Worm (Caenorhabditis elegans) whole organism, young adult: Measurements from ENCODE around the gene cyy-1.

Source experiments
- F49E8.2 ChIP-seq: sonication (generic microtip); optimal IDR thresholded peaks from 3 replicates; lab custom pipeline; 2017; ENCODE audit warnings: missing genetic modification characterization, mild to moderate bottlenecking, missing compliant biosample characterization, antibody characterized with exemption, moderate library complexity; ENCODE audit not compliant: insufficient read depth
- ceh-100 ChIP-seq: fragments of 200-800 bp; sonication (Bioruptor generic); IDR thresholded peaks from 2 replicates; pipeline ENCODE4 v1.3.6; 2022; ENCODE audit warnings: missing genetic modification reagents, missing genetic modification characterization, missing compliant biosample characterization
- pbrm-1 ChIP-seq: fragments of 200-800 bp; sonication (Bioruptor generic); IDR thresholded peaks from 2 replicates; pipeline ENCODE4 v1.3.6; 2022; ENCODE audit warnings: missing genetic modification reagents, missing genetic modification characterization, missing compliant biosample characterization
- pha-4 ChIP-seq: fragments of 150-350 bp; sonication (generic microtip); optimal IDR thresholded peaks from 2 replicates; lab custom pipeline; 2014; ENCODE audit warnings: missing biosample characterization, missing genetic modification reagents, missing genetic modification characterization

- TF ChIP-seq F49E8.2 (tag; lab: Kevin White, UChicago) = no peak
- no peak for TF ChIP-seq pbrm-1 (GFP tag; lab: Robert Waterston, UW)
- TF ChIP-seq ceh-100 (GFP tag; lab: Robert Waterston, UW) = no peak
- no peak for TF ChIP-seq pha-4 (tag; lab: Kevin White, UChicago)
Measured at ce11 chrIII:8409166-8409565, 3.5 kb downstream of the cyy-1 start, which contains the start of gene ZK353.9.
